Worm (Caenorhabditis elegans) whole organism, mixed stage, embryonic: Measurements from ENCODE around the gene F48G7.4.

Experiments used
- elt-1 ChIP-seq: sonication (generic microtip); optimal IDR thresholded peaks from 2 replicates; lab custom pipeline; 2017; ENCODE audit warnings: missing genetic modification characterization, mild to moderate bottlenecking, missing compliant biosample characterization, antibody characterized with exemption, moderate library complexity, borderline replicate concordance; ENCODE audit not compliant: insufficient read depth
- lin-13 ChIP-seq: fragments of 150-350 bp; optimal IDR thresholded peaks from 2 replicates; lab custom pipeline; 2014; ENCODE audit warnings: missing biosample characterization, missing genetic modification characterization
- nhr-237 ChIP-seq: fragments of 150-350 bp; optimal IDR thresholded peaks from 2 replicates; lab custom pipeline; 2014; ENCODE audit warnings: missing biosample characterization, missing genetic modification characterization
- nhr-28 ChIP-seq: fragments of 150-350 bp; optimal IDR thresholded peaks from 2 replicates; lab custom pipeline; 2014; ENCODE audit warnings: missing biosample characterization, missing genetic modification characterization
- pha-4 ChIP-seq: fragments of 150-350 bp; optimal IDR thresholded peaks from 2 replicates; lab custom pipeline; 2018; ENCODE audit warnings: missing biosample characterization, missing genetic modification reagents, missing genetic modification characterization
- sem-2 ChIP-seq: fragments of 200-800 bp; sonication (Bioruptor generic); optimal IDR thresholded peaks from 2 replicates; lab custom pipeline; 2018; ENCODE audit warnings: mild to moderate bottlenecking, missing genetic modification characterization, missing compliant biosample characterization
- ztf-11 ChIP-seq: fragments of 150-350 bp; optimal IDR thresholded peaks from 2 replicates; lab custom pipeline; 2014; ENCODE audit warnings: missing biosample characterization, missing genetic modification characterization

DNA sequence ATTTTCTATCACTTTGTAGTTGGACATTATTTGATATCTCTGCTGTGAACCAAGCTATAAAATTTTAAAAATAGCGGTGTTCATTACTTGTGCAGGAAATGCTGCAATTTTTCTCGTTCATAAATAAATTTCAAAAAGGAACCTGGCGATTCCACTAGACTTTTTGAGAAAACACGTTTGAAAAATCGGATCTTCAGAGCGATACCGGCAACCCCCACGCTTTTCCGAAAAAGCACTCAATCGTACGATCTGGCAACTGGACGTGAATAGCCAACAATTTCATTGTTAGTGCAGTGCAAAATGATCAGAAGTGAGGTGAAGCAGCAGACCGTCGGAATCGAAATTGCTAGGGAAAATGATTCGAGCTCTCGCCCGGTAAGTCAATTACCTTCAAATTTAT is 37.6 kb upstream of the F48G7.4 start, which contains the start of gene nstp-7:
- no peak for TF ChIP-seq lin-13 (tag; lab: Kevin White, UChicago)
- no peak for TF ChIP-seq pha-4
- TF ChIP-seq ztf-11 (tag; lab: Kevin White, UChicago), result no peak
- no peak for TF ChIP-seq elt-1 (tag; lab: Kevin White, UChicago)
- no peak for TF ChIP-seq nhr-237 (tag; lab: Kevin White, UChicago)
- no peak for TF ChIP-seq nhr-28 (tag; lab: Kevin White, UChicago)
- no peak for TF ChIP-seq sem-2 (GFP tag; lab: Kevin White, UChicago)
